Worm (Caenorhabditis elegans) whole organism, mixed stage, embryonic: ENCODE data around the gene F26D11.2.

Experiments used
- M03D4.4 ChIP-seq: sonication (generic microtip); optimal IDR thresholded peaks from 2 replicates; lab custom pipeline; 2017; ENCODE audit warnings: mild to moderate bottlenecking, missing genetic modification characterization, missing compliant biosample characterization
- bed-3 ChIP-seq: fragments of 200-800 bp; sonication (Bioruptor generic); optimal IDR thresholded peaks from 3 replicates; lab custom pipeline; 2018; ENCODE audit warnings: mild to moderate bottlenecking, missing genetic modification characterization, moderate library complexity, missing compliant biosample characterization
- blmp-1 ChIP-seq: fragments of 150-350 bp; optimal IDR thresholded peaks from 2 replicates; lab custom pipeline; 2014; ENCODE audit warnings: missing biosample characterization, missing genetic modification characterization
- ceh-39 ChIP-seq: fragments of 150-350 bp; optimal IDR thresholded peaks from 2 replicates; lab custom pipeline; 2014; ENCODE audit warnings: missing biosample characterization, missing genetic modification characterization
- ceh-43 ChIP-seq: fragments of 200-800 bp; sonication (Bioruptor generic); optimal IDR thresholded peaks from 2 replicates; lab custom pipeline; 2018; ENCODE audit warnings: mild to moderate bottlenecking, missing genetic modification characterization, moderate library complexity, missing compliant biosample characterization
- ces-1 ChIP-seq: fragments of 150-350 bp; optimal IDR thresholded peaks from 2 replicates; lab custom pipeline; 2014; ENCODE audit warnings: missing biosample characterization, missing genetic modification reagents, missing genetic modification characterization
- cnd-1 ChIP-seq: fragments of 200-800 bp; sonication (Bioruptor generic); optimal IDR thresholded peaks from 2 replicates; lab custom pipeline; 2018; ENCODE audit warnings: mild to moderate bottlenecking, missing genetic modification characterization, missing compliant biosample characterization
- drap-1 ChIP-seq: fragments of 200-800 bp; sonication (Bioruptor generic); optimal IDR thresholded peaks from 3 replicates; lab custom pipeline; 2018; ENCODE audit warnings: mild to moderate bottlenecking, missing genetic modification characterization, missing compliant biosample characterization
- elt-1 ChIP-seq: sonication (generic microtip); optimal IDR thresholded peaks from 2 replicates; lab custom pipeline; 2017; ENCODE audit warnings: missing genetic modification characterization, mild to moderate bottlenecking, missing compliant biosample characterization, antibody characterized with exemption, moderate library complexity, borderline replicate concordance; ENCODE audit not compliant: insufficient read depth
- elt-3 ChIP-seq: fragments of 150-350 bp; optimal IDR thresholded peaks from 2 replicates; lab custom pipeline; 2014; ENCODE audit warnings: missing biosample characterization, missing genetic modification characterization
- flh-1 ChIP-seq: fragments of 200-800 bp; sonication (Bioruptor generic); optimal IDR thresholded peaks from 2 replicates; lab custom pipeline; 2018; ENCODE audit warnings: mild to moderate bottlenecking, missing genetic modification characterization, moderate library complexity, missing compliant biosample characterization
- ham-2 ChIP-seq: fragments of 200-800 bp; sonication (Bioruptor generic); optimal IDR thresholded peaks from 2 replicates; lab custom pipeline; 2018; ENCODE audit warnings: mild to moderate bottlenecking, missing genetic modification characterization, missing compliant biosample characterization
- hlh-1 ChIP-seq: fragments of 150-350 bp; optimal IDR thresholded peaks from 2 replicates; lab custom pipeline; 2014; ENCODE audit warnings: missing biosample characterization, missing genetic modification reagents, missing genetic modification characterization
- lsy-2 ChIP-seq: fragments of 150-350 bp; optimal IDR thresholded peaks from 2 replicates; lab custom pipeline; 2014; ENCODE audit warnings: missing biosample characterization, missing genetic modification characterization
- mep-1 ChIP-seq: fragments of 150-350 bp; optimal IDR thresholded peaks from 2 replicates; lab custom pipeline; 2017; ENCODE audit warnings: missing biosample characterization, missing genetic modification reagents, missing genetic modification characterization, inconsistent platforms
- mls-2 ChIP-seq: sonication (generic microtip); optimal IDR thresholded peaks from 2 replicates; lab custom pipeline; 2016; ENCODE audit warnings: mild to moderate bottlenecking, missing genetic modification characterization, moderate library complexity, missing compliant biosample characterization
- nhr-12 ChIP-seq: fragments of 150-350 bp; optimal IDR thresholded peaks from 2 replicates; lab custom pipeline; 2014; ENCODE audit warnings: missing biosample characterization, missing genetic modification characterization
- nhr-2 ChIP-seq: fragments of 150-350 bp; optimal IDR thresholded peaks from 2 replicates; lab custom pipeline; 2014; ENCODE audit warnings: missing biosample characterization, missing genetic modification characterization
- nhr-237 ChIP-seq: fragments of 150-350 bp; optimal IDR thresholded peaks from 2 replicates; lab custom pipeline; 2014; ENCODE audit warnings: missing biosample characterization, missing genetic modification characterization
- nhr-28 ChIP-seq: fragments of 150-350 bp; optimal IDR thresholded peaks from 2 replicates; lab custom pipeline; 2014; ENCODE audit warnings: missing biosample characterization, missing genetic modification characterization
- nhr-76 ChIP-seq: sonication (generic microtip); optimal IDR thresholded peaks from 2 replicates; lab custom pipeline; 2017; ENCODE audit warnings: missing biosample characterization, missing genetic modification characterization
- pha-4 ChIP-seq: fragments of 150-350 bp; optimal IDR thresholded peaks from 2 replicates; lab custom pipeline; 2018; ENCODE audit warnings: missing biosample characterization, missing genetic modification reagents, missing genetic modification characterization
- sem-2 ChIP-seq: fragments of 200-800 bp; sonication (Bioruptor generic); optimal IDR thresholded peaks from 2 replicates; lab custom pipeline; 2018; ENCODE audit warnings: mild to moderate bottlenecking, missing genetic modification characterization, missing compliant biosample characterization
- snpc-4 ChIP-seq: fragments of 150-350 bp; optimal IDR thresholded peaks from 2 replicates; lab custom pipeline; 2014; ENCODE audit warnings: missing biosample characterization, missing genetic modification characterization
- sptf-1 ChIP-seq: sonication (generic microtip); optimal IDR thresholded peaks from 2 replicates; lab custom pipeline; 2017; ENCODE audit warnings: mild to moderate bottlenecking, missing genetic modification characterization, moderate library complexity, missing compliant biosample characterization
- tbx-8 ChIP-seq: fragments of 200-800 bp; sonication (Bioruptor generic); optimal IDR thresholded peaks from 2 replicates; lab custom pipeline; 2018; ENCODE audit warnings: mild to moderate bottlenecking, missing genetic modification characterization, moderate library complexity, missing compliant biosample characterization
- unc-120 ChIP-seq: sonication (generic microtip); optimal IDR thresholded peaks from 2 replicates; lab custom pipeline; 2017; ENCODE audit warnings: missing genetic modification characterization, missing compliant biosample characterization; ENCODE audit not compliant: poor library complexity, severe bottlenecking
- unc-39 ChIP-seq: fragments of 150-350 bp; optimal IDR thresholded peaks from 2 replicates; lab custom pipeline; 2014; ENCODE audit warnings: missing biosample characterization, missing genetic modification characterization
- unc-62 ChIP-seq: fragments of 150-350 bp; optimal IDR thresholded peaks from 2 replicates; lab custom pipeline; 2014; ENCODE audit warnings: missing biosample characterization, missing genetic modification reagents, missing genetic modification characterization
- ztf-11 ChIP-seq: fragments of 150-350 bp; optimal IDR thresholded peaks from 2 replicates; lab custom pipeline; 2014; ENCODE audit warnings: missing biosample characterization, missing genetic modification characterization

The F26D11.2 gene

DNA sequence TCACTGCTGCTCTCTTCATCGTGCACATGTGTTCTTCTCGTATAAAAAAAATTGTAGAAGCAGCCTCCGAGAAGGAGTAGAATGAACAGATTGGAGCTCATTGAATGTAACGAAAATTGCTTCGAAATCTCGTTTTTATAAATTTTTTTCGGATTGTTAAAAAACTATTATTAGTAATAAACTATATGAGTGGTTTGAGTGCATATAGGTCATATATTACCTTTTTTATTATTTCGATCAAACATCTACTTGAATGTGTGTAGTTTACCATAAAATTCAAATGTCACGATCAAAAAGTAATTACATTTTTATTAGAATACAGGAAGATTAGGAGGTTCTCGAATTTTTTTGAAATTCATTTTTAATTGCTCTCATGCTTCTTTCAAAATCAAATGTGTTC lies 6.2 kb upstream of the F26D11.2 start, which contains the start of gene clec-216:
Gene clec-216, minus strand, starts transcription at position 101 of the 400 bp plus-strand sequence.
- no peak for TF ChIP-seq lsy-2 (tag; lab: Kevin White, UChicago)
- TF ChIP-seq nhr-2 (tag; lab: Kevin White, UChicago) = no peak
- TF ChIP-seq cnd-1 (tag; lab: Kevin White, UChicago) = no peak
- no peak for TF ChIP-seq snpc-4 (tag; lab: Kevin White, UChicago)
- TF ChIP-seq ceh-39 (tag; lab: Kevin White, UChicago) = no peak
- TF ChIP-seq flh-1 (GFP tag; lab: Kevin White, UChicago) = no peak
- no peak for TF ChIP-seq hlh-1 (tag; lab: Kevin White, UChicago)
- no peak for TF ChIP-seq ces-1 (GFP tag; lab: Kevin White, UChicago)
- TF ChIP-seq blmp-1 (tag; lab: Kevin White, UChicago) = no peak
- TF ChIP-seq unc-62 = no peak
- TF ChIP-seq bed-3 = no peak
- TF ChIP-seq nhr-76 = no peak
- no peak for TF ChIP-seq tbx-8 (GFP tag; lab: Kevin White, UChicago)
- no peak for TF ChIP-seq mep-1 (tag; lab: Kevin White, UChicago)

ce11 chrV:7954552-7954951 lies 4.5 kb upstream of the F26D11.2 start, which contains the start of gene F26D11.13:
TSS of gene F26D11.13 (minus strand) at chrV:7954652.
- no peak for TF ChIP-seq nhr-76
- TF ChIP-seq ham-2 (GFP tag; lab: Kevin White, UChicago) = no peak
- TF ChIP-seq sptf-1 (tag; lab: Kevin White, UChicago) = no peak
- no peak for TF ChIP-seq drap-1
- no peak for TF ChIP-seq mls-2 (tag; lab: Kevin White, UChicago)
- TF ChIP-seq unc-39 (tag; lab: Kevin White, UChicago) = no peak
- TF ChIP-seq ceh-43 (GFP tag; lab: Kevin White, UChicago) = no peak
- no peak for TF ChIP-seq cnd-1 (tag; lab: Kevin White, UChicago)
- no peak for TF ChIP-seq lsy-2 (tag; lab: Kevin White, UChicago)
- TF ChIP-seq sem-2 (GFP tag; lab: Kevin White, UChicago) = no peak
- no peak for TF ChIP-seq hlh-1 (tag; lab: Kevin White, UChicago)
- no peak for TF ChIP-seq M03D4.4
- TF ChIP-seq pha-4 (tag; lab: Kevin White, UChicago) = no peak
- TF ChIP-seq, all 35 proteins: peak for 0

- TF ChIP-seq snpc-4 (tag; lab: Kevin White, UChicago) = no peak
- TF ChIP-seq ceh-43 (GFP tag; lab: Kevin White, UChicago) = no peak
- no peak for TF ChIP-seq unc-120 (tag; lab: Kevin White, UChicago)
- no peak for TF ChIP-seq nhr-2 (tag; lab: Kevin White, UChicago)
- TF ChIP-seq sem-2 (GFP tag; lab: Kevin White, UChicago) = no peak
- no peak for TF ChIP-seq elt-1 (tag; lab: Kevin White, UChicago)
- TF ChIP-seq nhr-237 (tag; lab: Kevin White, UChicago) = no peak
- no peak for TF ChIP-seq elt-3
- no peak for TF ChIP-seq nhr-12 (tag; lab: Kevin White, UChicago)
- no peak for TF ChIP-seq lsy-2 (tag; lab: Kevin White, UChicago)
- TF ChIP-seq tbx-8 (GFP tag; lab: Kevin White, UChicago) = no peak
- TF ChIP-seq M03D4.4 = no peak
- no peak for TF ChIP-seq unc-39 (tag; lab: Kevin White, UChicago)
Measured at ce11 chrV:7955168-7955567, 3.9 kb upstream of the F26D11.2 start, which contains the start of gene F26D11.12. TSS of gene F26D11.12 (minus strand) at chrV:7955312.

DNA sequence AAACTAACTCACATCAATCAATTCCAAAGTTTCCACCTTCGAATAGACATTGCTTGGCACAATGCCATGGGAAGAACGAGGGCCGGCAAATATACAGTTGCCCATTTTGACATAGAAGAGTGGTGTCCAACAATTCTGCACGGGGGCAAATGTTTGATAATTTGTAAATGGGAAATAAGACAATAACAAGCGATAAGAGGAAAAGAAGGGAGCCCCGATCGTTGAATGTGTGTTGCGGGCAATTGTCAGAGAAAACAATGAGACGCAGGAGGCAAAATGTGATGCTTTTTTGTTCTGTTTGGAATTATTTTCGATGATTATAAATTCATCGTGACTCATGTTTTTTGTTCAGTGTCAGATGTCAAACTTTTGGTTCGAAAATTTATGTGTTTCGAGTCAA lies 2.9 kb upstream of the F26D11.2 start, which contains the start of gene pals-34:
Gene pals-34, minus strand, starts transcription at position 280 of the 400 bp plus-strand sequence.
- TF ChIP-seq sptf-1 (tag; lab: Kevin White, UChicago) (no peak), M03D4.4 (no peak), nhr-2 (tag; lab: Kevin White, UChicago) (no peak), lsy-2 (tag; lab: Kevin White, UChicago) (no peak)

ce11 chrV:7964429-7964828 lies 5.4 kb downstream of the F26D11.2 start:
- TF ChIP-seq nhr-76 (no peak), M03D4.4 (no peak), flh-1 (GFP tag; lab: Kevin White, UChicago) (no peak), elt-3 (no peak), bed-3 (no peak), ztf-11 (tag; lab: Kevin White, UChicago) (no peak), nhr-28 (no peak), cnd-1 (tag; lab: Kevin White, UChicago) (no peak), lsy-2 (tag; lab: Kevin White, UChicago) (no peak), drap-1 (no peak), nhr-12 (tag; lab: Kevin White, UChicago) (no peak), ham-2 (GFP tag; lab: Kevin White, UChicago) (no peak), mls-2 (tag; lab: Kevin White, UChicago) (no peak)
